Fruit fly (Drosophila melanogaster): ENCODE measurements around the gene Hus1-like.

Gene Hus1-like

DNA sequence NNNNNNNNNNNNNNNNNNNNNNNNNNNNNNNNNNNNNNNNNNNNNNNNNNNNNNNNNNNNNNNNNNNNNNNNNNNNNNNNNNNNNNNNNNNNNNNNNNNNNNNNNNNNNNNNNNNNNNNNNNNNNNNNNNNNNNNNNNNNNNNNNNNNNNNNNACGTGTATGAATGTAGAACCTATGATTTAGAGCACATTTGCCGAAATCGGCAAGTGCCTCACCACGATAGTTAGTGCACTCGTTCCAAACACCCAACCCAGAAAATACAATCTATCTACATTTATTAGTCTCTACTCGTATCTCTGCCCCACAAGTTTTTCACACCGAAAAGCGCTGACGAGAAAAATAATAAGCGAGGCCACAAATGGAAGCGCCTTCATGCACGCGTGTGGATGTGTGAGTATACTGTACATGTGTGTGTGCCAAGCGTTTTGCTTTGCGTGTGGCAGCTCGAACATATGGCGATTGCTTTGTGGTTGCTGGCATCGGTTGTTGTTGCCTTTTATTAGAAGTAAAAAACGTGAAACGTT is 7.7 kb downstream of the Hus1-like start (continued):
- TF ChIP-seq CG13123 (GFP tag; optimal IDR thresholded peaks at IDR 0.05), result no peak
- TF ChIP-seq gce (GFP tag; IDR thresholded peaks at IDR 0.05), result no peak
- TF ChIP-seq gcm2 (GFP tag; optimal IDR thresholded peaks at IDR 0.05), result no peak
- no peak for TF ChIP-seq tup (GFP tag; optimal IDR thresholded peaks at IDR 0.05)
- TF ChIP-seq CG8924 (tag; optimal IDR thresholded peaks at IDR 0.05), result no peak
- no peak for TF ChIP-seq Ets97D (GFP tag; optimal IDR thresholded peaks at IDR 0.05)
- TF ChIP-seq seq (GFP tag; IDR thresholded peaks at IDR 0.05), result peak; percentile 29; the same call in 1 of the 2 replicates
- no peak for TF ChIP-seq sisA (GFP tag; IDR thresholded peaks at IDR 0.05)
- TF ChIP-seq CG8290 (GFP tag; optimal IDR thresholded peaks at IDR 0.05), result no peak
- TF ChIP-seq CG8290 (tag; optimal IDR thresholded peaks at IDR 0.05), result peak in 1 of 2 experiments; percentile 50
- TF ChIP-seq mld (GFP tag; IDR thresholded peaks at IDR 0.05; ENCODE audit: partially characterized antibody), result no peak
- no peak for TF ChIP-seq CG6254 (GFP tag; optimal IDR thresholded peaks at IDR 0.05)
- no peak for TF ChIP-seq CG17328 (GFP tag; IDR thresholded peaks at IDR 0.05)
- no peak for TF ChIP-seq CG12071 (GFP tag; optimal IDR thresholded peaks at IDR 0.05)
- TF ChIP-seq Hr51 (GFP tag; optimal IDR thresholded peaks at IDR 0.05), result peak in 1 of 2 experiments; percentile 39
- no peak for TF ChIP-seq Fer3 (tag; optimal IDR thresholded peaks at IDR 0.05)
- no peak for TF ChIP-seq Usf (GFP tag; optimal IDR thresholded peaks at IDR 0.05)
- TF ChIP-seq B-H1 (GFP tag; IDR thresholded peaks at IDR 0.05), result no peak
- TF ChIP-seq so (GFP tag; IDR thresholded peaks at IDR 0.05), result no peak
- peak; percentile 38 for TF ChIP-seq Max (GFP tag; optimal IDR thresholded peaks at IDR 0.05)
- TF ChIP-seq nerfin-2 (GFP tag; IDR thresholded peaks at IDR 0.05; ENCODE audit: partially characterized antibody), result peak; percentile 38; the same call in 1 of the 2 replicates
- TF ChIP-seq TFAM (GFP tag; optimal IDR thresholded peaks at IDR 0.05), result no peak
- TF ChIP-seq shn (GFP tag; optimal IDR thresholded peaks at IDR 0.05), result no peak
- TF ChIP-seq ap (GFP tag; IDR thresholded peaks at IDR 0.05), result no peak
- TF ChIP-seq Rfx (GFP tag; IDR thresholded peaks at IDR 0.05), result peak; percentile 46
- TF ChIP-seq pum (GFP tag; optimal IDR thresholded peaks at IDR 0.05), result no peak
- no peak for TF ChIP-seq prd (optimal IDR thresholded peaks at IDR 0.05)
- TF ChIP-seq prd (GFP tag; IDR thresholded peaks at IDR 0.05), result no peak
- TF ChIP-seq Stat92E (GFP tag; optimal IDR thresholded peaks at IDR 0.05), result no peak
- no peak for TF ChIP-seq Hr39 (optimal IDR thresholded peaks at IDR 0.05)
- TF ChIP-seq Dip2 (GFP tag; IDR thresholded peaks at IDR 0.05), result no peak
- no peak for TF ChIP-seq CkIIα-i1 (GFP tag; IDR thresholded peaks at IDR 0.05)
- TF ChIP-seq Atf3 (GFP tag; optimal IDR thresholded peaks at IDR 0.05), result no peak
- TF ChIP-seq Fer2 (tag; optimal IDR thresholded peaks at IDR 0.05), result no peak
- no peak for TF ChIP-seq ash1 (GFP tag; optimal IDR thresholded peaks at IDR 0.05)
- peak; percentile 34; the same call in 1 of the 2 replicates for TF ChIP-seq CG6689 (GFP tag; IDR thresholded peaks at IDR 0.05)
- TF ChIP-seq zen (tag; optimal IDR thresholded peaks at IDR 0.05), result no peak
- peak in 1 of 2 experiments; percentile 12 for TF ChIP-seq bsh (GFP tag; optimal IDR thresholded peaks at IDR 0.05)
- TF ChIP-seq BtbVII (GFP tag; optimal IDR thresholded peaks at IDR 0.05), result no peak
- peak; percentile 38 for TF ChIP-seq CG4424 (GFP tag; optimal IDR thresholded peaks at IDR 0.05)
- TF ChIP-seq Doc3 (GFP tag; IDR thresholded peaks at IDR 0.05; ENCODE audit: partially characterized antibody), result peak; percentile 44; the same call in 1 of the 3 replicates
- TF ChIP-seq hb (GFP tag; IDR thresholded peaks at IDR 0.05; ENCODE audit: partially characterized antibody), result no peak
- TF ChIP-seq slbo (GFP tag; IDR thresholded peaks at IDR 0.05), result peak; percentile 14
- no peak for TF ChIP-seq eve (GFP tag; optimal IDR thresholded peaks at IDR 0.05)
- TF ChIP-seq CG32532 (GFP tag; IDR thresholded peaks at IDR 0.05), result 0 out of 2 replicates have a peak, but pooled peaks have one; percentile 24
- peak; percentile 51 for TF ChIP-seq mirr (GFP tag; optimal IDR thresholded peaks at IDR 0.05)
- peak; percentile 29; the same call in 1 of the 3 replicates for TF ChIP-seq CG34224 (GFP tag; IDR thresholded peaks at IDR 0.05; ENCODE audit: partially characterized antibody)
- TF ChIP-seq CG10209 (GFP tag; optimal IDR thresholded peaks at IDR 0.05), result peak; percentile 40
- 0 out of 2 replicates have a peak, but pooled peaks have one; percentile 5 for TF ChIP-seq peb (GFP tag; IDR thresholded peaks at IDR 0.05)
- no peak for TF ChIP-seq tna (GFP tag; IDR thresholded peaks at IDR 0.05; ENCODE audit: partially characterized antibody)
